Worm (Caenorhabditis elegans) whole organism, L3 larva: ENCODE measurements around the gene gpx-5.
A peak's percentile ranks its signal among the peaks of the same experiment; 100 is the strongest.

Source experiments
- R02D3.7 ChIP-seq: fragments of 150-350 bp; optimal IDR thresholded peaks from 2 replicates; lab custom pipeline; 2014; ENCODE audit warnings: missing biosample characterization, missing genetic modification characterization
- ZK546.5 ChIP-seq: sonication (generic microtip); optimal IDR thresholded peaks from 2 replicates; lab custom pipeline; 2017; ENCODE audit warnings: missing biosample characterization, missing genetic modification characterization
- aly-2 ChIP-seq: fragments of 150-350 bp; optimal IDR thresholded peaks from 2 replicates; lab custom pipeline; 2014; ENCODE audit warnings: missing biosample characterization, missing genetic modification characterization
- ama-1 ChIP-seq: fragments of 150-350 bp; optimal IDR thresholded peaks from 2 replicates; lab custom pipeline; 2018
- ceh-16 ChIP-seq: sonication (generic microtip); optimal IDR thresholded peaks from 2 replicates; lab custom pipeline; 2017; ENCODE audit warnings: missing biosample characterization, missing genetic modification characterization
- ceh-28 ChIP-seq: fragments of 150-350 bp; optimal IDR thresholded peaks from 2 replicates; lab custom pipeline; 2014; ENCODE audit warnings: missing biosample characterization, missing genetic modification reagents, missing genetic modification characterization
- ceh-9 ChIP-seq: sonication (generic microtip); optimal IDR thresholded peaks from 2 replicates; lab custom pipeline; 2018; ENCODE audit warnings: missing biosample characterization, missing genetic modification characterization
- egl-5 ChIP-seq: fragments of 150-350 bp; optimal IDR thresholded peaks from 2 replicates; lab custom pipeline; 2017; ENCODE audit warnings: missing biosample characterization, missing genetic modification reagents, missing genetic modification characterization, inconsistent platforms
- elt-1 ChIP-seq: fragments of 150-350 bp; optimal IDR thresholded peaks from 2 replicates; lab custom pipeline; 2014; ENCODE audit warnings: missing biosample characterization, missing genetic modification characterization
- elt-2 ChIP-seq: sonication (generic microtip); optimal IDR thresholded peaks from 2 replicates; lab custom pipeline; 2016; ENCODE audit warnings: missing genetic modification reagents, mild to moderate bottlenecking, missing genetic modification characterization, missing compliant biosample characterization
- fos-1 ChIP-seq: fragments of 150-350 bp; optimal IDR thresholded peaks from 2 replicates; lab custom pipeline; 2014; ENCODE audit warnings: missing biosample characterization, missing genetic modification characterization
- hmg-11 ChIP-seq: sonication (generic microtip); optimal IDR thresholded peaks from 2 replicates; lab custom pipeline; 2016; ENCODE audit warnings: missing genetic modification characterization, missing compliant biosample characterization
- jun-1 ChIP-seq: fragments of 150-350 bp; optimal IDR thresholded peaks from 2 replicates; lab custom pipeline; 2014; ENCODE audit warnings: missing biosample characterization, missing genetic modification reagents, missing genetic modification characterization
- lin-15B ChIP-seq: fragments of 150-350 bp; optimal IDR thresholded peaks from 2 replicates; lab custom pipeline; 2014; ENCODE audit warnings: missing biosample characterization, missing genetic modification characterization
- lin-39 ChIP-seq: fragments of 150-350 bp; optimal IDR thresholded peaks from 2 replicates; lab custom pipeline; 2018; ENCODE audit warnings: missing biosample characterization, missing genetic modification reagents, missing genetic modification characterization
- mdl-1 ChIP-seq: fragments of 150-350 bp; optimal IDR thresholded peaks from 2 replicates; lab custom pipeline; 2014; ENCODE audit warnings: missing biosample characterization, missing genetic modification characterization
- nfya-1 ChIP-seq: sonication (generic microtip); optimal IDR thresholded peaks from 2 replicates; lab custom pipeline; 2017; ENCODE audit warnings: missing genetic modification characterization, mild to moderate bottlenecking, missing compliant biosample characterization, antibody characterized with exemption, moderate library complexity; ENCODE audit not compliant: insufficient read depth
- nhr-23 ChIP-seq: fragments of 150-350 bp; optimal IDR thresholded peaks from 2 replicates; lab custom pipeline; 2014; ENCODE audit warnings: missing biosample characterization, missing genetic modification reagents, missing genetic modification characterization
- nhr-25 ChIP-seq: sonication (generic microtip); optimal IDR thresholded peaks from 2 replicates; lab custom pipeline; 2017; ENCODE audit warnings: missing biosample characterization, missing genetic modification characterization
- nhr-43 ChIP-seq: sonication (generic microtip); optimal IDR thresholded peaks from 2 replicates; lab custom pipeline; 2016; ENCODE audit warnings: mild to moderate bottlenecking, missing genetic modification characterization, missing compliant biosample characterization; ENCODE audit not compliant: poor library complexity, severe bottlenecking
- nhr-67 ChIP-seq: fragments of 150-350 bp; optimal IDR thresholded peaks from 2 replicates; lab custom pipeline; 2014; ENCODE audit warnings: missing biosample characterization, missing genetic modification characterization
- pha-4 ChIP-seq: fragments of 150-350 bp; optimal IDR thresholded peaks from 2 replicates; lab custom pipeline; 2014; ENCODE audit warnings: missing biosample characterization, missing genetic modification reagents, missing genetic modification characterization
- pqm-1 ChIP-seq: fragments of 150-350 bp; optimal IDR thresholded peaks from 2 replicates; lab custom pipeline; 2017; ENCODE audit warnings: missing biosample characterization, missing genetic modification characterization, inconsistent platforms
- sea-2 ChIP-seq: fragments of 150-350 bp; sonication (generic microtip); optimal IDR thresholded peaks from 4 replicates; lab custom pipeline; 2014; ENCODE audit warnings: missing biosample characterization, missing genetic modification reagents, missing genetic modification characterization
- skn-1 ChIP-seq: fragments of 150-350 bp; optimal IDR thresholded peaks from 2 replicates; lab custom pipeline; 2014; ENCODE audit warnings: missing biosample characterization, missing genetic modification characterization
- snpc-4 ChIP-seq: fragments of 150-350 bp; optimal IDR thresholded peaks from 2 replicates; lab custom pipeline; 2014; ENCODE audit warnings: missing biosample characterization, missing genetic modification characterization
- unc-39 ChIP-seq: sonication (generic microtip); optimal IDR thresholded peaks from 4 replicates; lab custom pipeline; 2017; ENCODE audit warnings: missing biosample characterization, missing genetic modification characterization
- unc-62 ChIP-seq: fragments of 150-350 bp; sonication (generic microtip); optimal IDR thresholded peaks from 4 replicates; lab custom pipeline; 2014; ENCODE audit warnings: missing biosample characterization, missing genetic modification reagents, missing genetic modification characterization
- zag-1 ChIP-seq: fragments of 150-350 bp; optimal IDR thresholded peaks from 2 replicates; lab custom pipeline; 2014; ENCODE audit warnings: missing biosample characterization, missing genetic modification characterization
- ztf-4 ChIP-seq: fragments of 150-350 bp; optimal IDR thresholded peaks from 2 replicates; lab custom pipeline; 2014; ENCODE audit warnings: missing biosample characterization, missing genetic modification characterization

Gene gpx-5

ce11 chrX:9548890-9549289 lies 35.6 kb upstream of the gpx-5 start (continued):
- no peak for TF ChIP-seq sea-2 (GFP tag; lab: Kevin White, UChicago)
- no peak for TF ChIP-seq unc-39
- TF ChIP-seq, all 47 proteins: peak for 9

- TF ChIP-seq sea-2 (GFP tag; lab: Kevin White, UChicago) (no peak), ceh-9 (tag; lab: Kevin White, UChicago) (no peak), nfya-1 (tag; lab: Kevin White, UChicago) (no peak), elt-1 (no peak), aly-2 (tag; lab: Kevin White, UChicago) (no peak), skn-1 (tag; lab: Kevin White, UChicago) (peak; percentile 10), pha-4 (tag; lab: Kevin White, UChicago) (no peak), ceh-28 (tag; lab: Kevin White, UChicago) (no peak), egl-5 (peak; percentile 40), lin-39 (tag; lab: Kevin White, UChicago) (peak; percentile 19), zag-1 (no peak)
Observed at ce11 chrX:9549657-9550369, 34.7 kb upstream of the gpx-5 start.

ce11 chrX:9550519-9550918 lies 33.9 kb upstream of the gpx-5 start:
- TF ChIP-seq lin-15B (tag; lab: Kevin White, UChicago): no peak
- TF ChIP-seq elt-2 (tag; lab: Kevin White, UChicago): peak; percentile 66
- no peak for TF ChIP-seq aly-2 (tag; lab: Kevin White, UChicago)
- TF ChIP-seq ceh-28 (tag; lab: Kevin White, UChicago): no peak
- TF ChIP-seq sea-2 (GFP tag; lab: Kevin White, UChicago): no peak
- peak; percentile 46 for TF ChIP-seq pqm-1
- TF ChIP-seq R02D3.7 (tag; lab: Kevin White, UChicago): no peak
- TF ChIP-seq nhr-67: no peak
- no peak for TF ChIP-seq nhr-25 (tag; lab: Kevin White, UChicago)

ce11 chrX:9551112-9551511 lies 33.4 kb upstream of the gpx-5 start:
- TF ChIP-seq aly-2 (tag; lab: Kevin White, UChicago): no peak
- TF ChIP-seq ceh-16 (tag; lab: Kevin White, UChicago): no peak
- peak; percentile 74 for TF ChIP-seq jun-1 (tag; lab: Kevin White, UChicago)
- TF ChIP-seq pha-4 (tag; lab: Kevin White, UChicago): peak; percentile 91
- peak; percentile 94 for TF ChIP-seq nhr-25 (tag; lab: Kevin White, UChicago)
- TF ChIP-seq nhr-43 (tag; lab: Kevin White, UChicago): peak; percentile 22
- TF ChIP-seq hmg-11 (tag; lab: Kevin White, UChicago): peak; percentile 54
- TF ChIP-seq egl-5: peak; percentile 43
- peak; percentile 62 for TF ChIP-seq unc-62 (GFP tag; lab: Kevin White, UChicago)
- no peak for TF ChIP-seq ztf-4 (tag; lab: Kevin White, UChicago)
- TF ChIP-seq ZK546.5: no peak
- TF ChIP-seq snpc-4 (tag; lab: Kevin White, UChicago): no peak
- peak; percentile 47 for TF ChIP-seq elt-2 (tag; lab: Kevin White, UChicago)
- TF ChIP-seq ama-1: peak; percentile 34
- TF ChIP-seq ceh-9 (tag; lab: Kevin White, UChicago): no peak
- peak; percentile 57 for TF ChIP-seq mdl-1
- TF ChIP-seq nfya-1 (tag; lab: Kevin White, UChicago): peak; percentile 84
- TF ChIP-seq pqm-1: peak; percentile 24
- no peak for TF ChIP-seq zag-1
- peak; percentile 42 for TF ChIP-seq ceh-28 (tag; lab: Kevin White, UChicago)
- TF ChIP-seq nhr-23 (tag; lab: Kevin White, UChicago): peak; percentile 63
- no peak for TF ChIP-seq unc-39
- peak; percentile 75 for TF ChIP-seq lin-39 (tag; lab: Kevin White, UChicago)
- TF ChIP-seq elt-1: peak; percentile 33

- TF ChIP-seq ceh-9 (tag; lab: Kevin White, UChicago) (no peak), nfya-1 (tag; lab: Kevin White, UChicago) (peak; percentile 54), pha-4 (tag; lab: Kevin White, UChicago) (peak; percentile 20), snpc-4 (tag; lab: Kevin White, UChicago) (no peak), nhr-43 (tag; lab: Kevin White, UChicago) (no peak), ama-1 (peak; percentile 48), nhr-25 (tag; lab: Kevin White, UChicago) (peak; percentile 70), egl-5 (peak; percentile 38), elt-2 (tag; lab: Kevin White, UChicago) (peak; percentile 21), fos-1 (tag; lab: Kevin White, UChicago) (no peak), pqm-1 (peak; percentile 25)
Observed at ce11 chrX:9552404-9552803, 32.1 kb upstream of the gpx-5 start.
